Worm (Caenorhabditis elegans) whole organism, young adult: Measurements from ENCODE around the gene tir-1.

Source experiments
- B0336.3 ChIP-seq: fragments of 200-800 bp; sonication (Bioruptor generic); IDR thresholded peaks from 2 replicates; pipeline ENCODE4 v1.3.6; 2022; ENCODE audit warnings: missing genetic modification characterization, missing compliant biosample characterization
- F22D6.2 ChIP-seq: sonication (generic microtip); optimal IDR thresholded peaks from 2 replicates; lab custom pipeline; 2016; ENCODE audit warnings: mild to moderate bottlenecking, missing genetic modification characterization, missing compliant biosample characterization
- F52B5.7 ChIP-seq: sonication (generic microtip); optimal IDR thresholded peaks from 2 replicates; lab custom pipeline; 2016; ENCODE audit warnings: mild to moderate bottlenecking, missing genetic modification characterization, missing compliant biosample characterization
- K12H6.12 ChIP-seq: fragments of 200-800 bp; sonication (Bioruptor generic); optimal IDR thresholded peaks from 2 replicates; lab custom pipeline; 2018; ENCODE audit warnings: mild to moderate bottlenecking, missing genetic modification characterization, missing compliant biosample characterization
- Y53F4B.3 ChIP-seq: fragments of 200-800 bp; sonication (Bioruptor generic); IDR thresholded peaks from 2 replicates; pipeline ENCODE4 v1.3.6; 2022; ENCODE audit warnings: missing genetic modification reagents, missing genetic modification characterization, missing compliant biosample characterization
- Y53G8AR.9 ChIP-seq: fragments of 200-800 bp; sonication (Bioruptor generic); conservative IDR thresholded peaks from 2 replicates; pipeline ENCODE4 v1.3.6; 2022; ENCODE audit warnings: missing genetic modification reagents, missing genetic modification characterization, missing compliant biosample characterization
- Y56A3A.18 ChIP-seq: fragments of 200-800 bp; sonication (Bioruptor generic); IDR thresholded peaks from 2 replicates; pipeline ENCODE4 v1.3.6; 2022; ENCODE audit warnings: missing genetic modification reagents, missing genetic modification characterization, missing compliant biosample characterization
- ama-1 ChIP-seq, 3 experiments: fragments of 150-350 bp in 1 of 3; sonication (generic microtip) in 2 of 3; optimal IDR thresholded peaks; 2 replicates each; lab custom pipeline; 2014 to 2018; ENCODE audit warnings: missing biosample characterization in 2 of 3, missing genetic modification characterization in 2 of 3, missing genetic modification reagents in 2 of 3
- atf-7 ChIP-seq: sonication (generic microtip); optimal IDR thresholded peaks from 2 replicates; lab custom pipeline; 2017; ENCODE audit warnings: mild to moderate bottlenecking, missing genetic modification characterization, missing compliant biosample characterization
- athp-1 ChIP-seq: sonication (generic microtip); optimal IDR thresholded peaks from 2 replicates; lab custom pipeline; 2017; ENCODE audit warnings: mild to moderate bottlenecking, missing genetic modification characterization, missing compliant biosample characterization
- attf-5 ChIP-seq: fragments of 200-800 bp; sonication (Bioruptor generic); optimal IDR thresholded peaks from 2 replicates; lab custom pipeline; 2018; ENCODE audit warnings: mild to moderate bottlenecking, missing genetic modification characterization, missing compliant biosample characterization
- cebp-1 ChIP-seq, 2 experiments: fragments of 200-800 bp in 1 of 2; sonication (Bioruptor generic) in 1 of 2; sonication (generic microtip) in 1 of 2; IDR thresholded peaks in 1 of 2; optimal IDR thresholded peaks in 1 of 2; 2 replicates each; pipeline versions ENCODE4 v1.3.6 to Lab custom; 2017 to 2022; ENCODE audit warnings: missing compliant biosample characterization in 2 of 2, missing genetic modification characterization in 2 of 2, mild to moderate bottlenecking in 1 of 2, missing genetic modification reagents in 1 of 2, moderate library complexity in 1 of 2
- ceh-100 ChIP-seq: fragments of 200-800 bp; sonication (Bioruptor generic); IDR thresholded peaks from 2 replicates; pipeline ENCODE4 v1.3.6; 2022; ENCODE audit warnings: missing genetic modification reagents, missing genetic modification characterization, missing compliant biosample characterization
- ceh-79 ChIP-seq: sonication (generic microtip); optimal IDR thresholded peaks from 2 replicates; lab custom pipeline; 2017; ENCODE audit warnings: mild to moderate bottlenecking, missing genetic modification characterization, missing compliant biosample characterization
- ceh-91 ChIP-seq: fragments of 200-800 bp; sonication (Bioruptor generic); IDR thresholded peaks from 2 replicates; pipeline ENCODE4 v1.3.6; 2022; ENCODE audit warnings: missing genetic modification reagents, missing genetic modification characterization, missing compliant biosample characterization
- die-1 ChIP-seq: sonication (generic microtip); optimal IDR thresholded peaks from 2 replicates; lab custom pipeline; 2016; ENCODE audit warnings: missing genotype, mild to moderate bottlenecking, missing genetic modification characterization, missing compliant biosample characterization
- dpff-1 ChIP-seq: sonication (generic microtip); optimal IDR thresholded peaks from 2 replicates; lab custom pipeline; 2017; ENCODE audit warnings: mild to moderate bottlenecking, missing genetic modification characterization, missing compliant biosample characterization
- egl-18 ChIP-seq: fragments of 200-800 bp; sonication (Bioruptor generic); IDR thresholded peaks from 2 replicates; pipeline ENCODE4 v1.3.6; 2022; ENCODE audit warnings: missing genetic modification reagents, missing genetic modification characterization, missing compliant biosample characterization
- ekl-4 ChIP-seq: fragments of 200-800 bp; sonication (Bioruptor generic); IDR thresholded peaks from 2 replicates; pipeline ENCODE4 v1.3.6; 2022; ENCODE audit warnings: missing genetic modification reagents, missing genetic modification characterization, missing compliant biosample characterization
- him-1 ChIP-seq: sonication (generic microtip); optimal IDR thresholded peaks from 2 replicates; lab custom pipeline; 2016; ENCODE audit warnings: missing genotype, missing genetic modification reagents, missing genetic modification characterization, missing compliant biosample characterization
- hlh-26 ChIP-seq: fragments of 200-800 bp; sonication (Bioruptor generic); conservative IDR thresholded peaks from 2 replicates; pipeline ENCODE4 v1.3.6; 2022; ENCODE audit warnings: missing genetic modification reagents, missing genetic modification characterization, missing compliant biosample characterization
- let-607 ChIP-seq, 2 experiments: fragments of 200-800 bp in 1 of 2; sonication (Bioruptor generic) in 1 of 2; sonication (generic microtip) in 1 of 2; optimal IDR thresholded peaks; 2 replicates each; lab custom pipeline; 2016 to 2018; ENCODE audit warnings: mild to moderate bottlenecking in 2 of 2, missing compliant biosample characterization in 2 of 2, missing genetic modification characterization in 2 of 2, moderate library complexity in 2 of 2, missing genotype in 1 of 2
- lin-40 ChIP-seq: sonication (generic microtip); optimal IDR thresholded peaks from 2 replicates; lab custom pipeline; 2016; ENCODE audit warnings: missing genetic modification characterization, mild to moderate bottlenecking, missing compliant biosample characterization, missing genotype, missing genetic modification reagents
- madf-3 ChIP-seq: fragments of 200-800 bp; sonication (Bioruptor generic); IDR thresholded peaks from 2 replicates; pipeline ENCODE4 v1.3.6; 2022; ENCODE audit warnings: missing genetic modification reagents, missing genetic modification characterization, missing compliant biosample characterization
- mcd-1 ChIP-seq: fragments of 200-800 bp; sonication (Bioruptor generic); IDR thresholded peaks from 2 replicates; pipeline ENCODE4 v1.3.6; 2022; ENCODE audit warnings: missing genetic modification reagents, missing genetic modification characterization, missing compliant biosample characterization
- nfyb-1 ChIP-seq: fragments of 200-800 bp; sonication (Bioruptor generic); IDR thresholded peaks from 2 replicates; pipeline ENCODE4 v1.3.6; 2022; ENCODE audit warnings: missing genetic modification reagents, missing genetic modification characterization, missing compliant biosample characterization
- nhr-120 ChIP-seq: fragments of 200-800 bp; sonication (Bioruptor generic); IDR thresholded peaks from 2 replicates; pipeline ENCODE4 v1.3.6; 2022; ENCODE audit warnings: missing genetic modification characterization, missing compliant biosample characterization
- repo-1 ChIP-seq: sonication (generic microtip); optimal IDR thresholded peaks from 2 replicates; lab custom pipeline; 2017; ENCODE audit warnings: mild to moderate bottlenecking, missing genetic modification characterization, missing compliant biosample characterization
- snpc-4 ChIP-seq, 5 experiments: fragments of 150-350 bp in 1 of 5; sonication (generic microtip) in 4 of 5; optimal IDR thresholded peaks; 2 replicates each; lab custom pipeline; 2014 to 2018; ENCODE audit warnings: missing genetic modification characterization in 5 of 5, missing biosample characterization in 3 of 5, antibody characterized with exemption in 2 of 5, mild to moderate bottlenecking in 2 of 5, missing compliant biosample characterization in 2 of 5, missing genotype in 2 of 5, moderate library complexity in 2 of 5, missing genetic modification reagents in 1 of 5
- tlf-1 ChIP-seq: fragments of 200-800 bp; sonication (Bioruptor generic); optimal IDR thresholded peaks from 2 replicates; lab custom pipeline; 2018; ENCODE audit warnings: mild to moderate bottlenecking, missing genetic modification characterization, missing compliant biosample characterization
- unc-62 ChIP-seq: fragments of 150-350 bp; optimal IDR thresholded peaks from 2 replicates; lab custom pipeline; 2014; ENCODE audit warnings: missing biosample characterization, missing genetic modification reagents, missing genetic modification characterization
- ztf-25 ChIP-seq: fragments of 200-800 bp; sonication (Bioruptor generic); IDR thresholded peaks from 2 replicates; pipeline ENCODE4 v1.3.6; 2022; ENCODE audit warnings: missing genetic modification reagents, missing genetic modification characterization, missing compliant biosample characterization
- ztf-26 ChIP-seq: sonication (generic microtip); optimal IDR thresholded peaks from 2 replicates; lab custom pipeline; 2017; ENCODE audit warnings: missing genetic modification characterization, missing compliant biosample characterization

tir-1 gene

DNA sequence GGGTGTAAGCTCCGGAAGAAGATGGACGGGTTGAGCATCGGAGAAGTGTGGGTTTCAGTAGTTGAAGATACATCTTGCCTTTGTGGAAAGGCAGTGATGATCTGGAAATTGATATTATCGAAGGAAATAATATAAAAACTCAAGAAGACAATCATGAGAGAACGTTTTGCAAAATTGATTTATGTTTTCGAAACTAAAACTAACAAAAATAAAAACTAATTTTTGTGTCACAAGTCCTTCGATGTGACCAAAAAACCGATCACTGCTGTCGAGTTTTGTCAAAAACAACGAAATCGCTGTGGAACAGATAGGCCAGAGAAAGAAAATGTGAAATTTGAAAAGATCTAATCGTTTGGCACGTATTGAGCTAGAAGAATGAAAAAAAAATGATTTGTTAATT lies 6.1 kb upstream of the tir-1 start, which contains the start of gene mmcm-1:
Gene mmcm-1, minus strand, starts transcription at position 101 of the 400 bp plus-strand sequence.
- TF ChIP-seq ztf-25 (GFP tag; lab: Robert Waterston, UW), result no peak
- TF ChIP-seq, all 124 proteins: peak for 0

- TF ChIP-seq snpc-4 (GFP tag; optimal IDR thresholded peaks at IDR 0.05; lab: Kevin White, UChicago) (peak; percentile 11), snpc-4 (tag; optimal IDR thresholded peaks at IDR 0.05; lab: Kevin White, UChicago) (peak in 2 of 4 experiments; percentile 68 to 71), attf-5 (GFP tag; lab: Kevin White, UChicago) (no peak)
Observed at ce11 chrIII:3906481-3906880, 5.0 kb upstream of the tir-1 start.

ce11 chrIII:3902588-3903325 lies 1.3 kb upstream of the tir-1 start:
- peak; percentile 53; the same call in 1 of the 2 replicates for TF ChIP-seq ekl-4 (GFP tag; lab: Robert Waterston, UW)
- TF ChIP-seq tlf-1 (GFP tag; lab: Kevin White, UChicago), result peak; percentile 43
- TF ChIP-seq hlh-26 (GFP tag; lab: Robert Waterston, UW), result no peak
- no peak for TF ChIP-seq K12H6.12 (tag; lab: Kevin White, UChicago)
- TF ChIP-seq ztf-26 (tag; lab: Kevin White, UChicago), result peak; percentile 34
- TF ChIP-seq die-1, result no peak
- 0 out of 2 replicates have a peak, but pooled peaks have one; percentile 9 for TF ChIP-seq Y53F4B.3 (GFP tag; lab: Robert Waterston, UW)
- peak; percentile 68 for TF ChIP-seq nfyb-1
- TF ChIP-seq attf-5 (GFP tag; lab: Kevin White, UChicago), result peak; percentile 0
- TF ChIP-seq let-607 (tag; optimal IDR thresholded peaks at IDR 0.05; lab: Kevin White, UChicago), result no peak
- TF ChIP-seq cebp-1 (GFP tag; IDR thresholded peaks at IDR 0.05; lab: Robert Waterston, UW), result no peak
- peak; percentile 51 for TF ChIP-seq cebp-1 (tag; optimal IDR thresholded peaks at IDR 0.05; lab: Kevin White, UChicago)
- TF ChIP-seq dpff-1 (tag; lab: Kevin White, UChicago), result no peak
- TF ChIP-seq F52B5.7 (tag; lab: Kevin White, UChicago), result peak; percentile 57
- peak; percentile 6 for TF ChIP-seq atf-7 (tag; lab: Kevin White, UChicago)
- TF ChIP-seq ceh-79 (tag; lab: Kevin White, UChicago), result peak; percentile 15
- 0 out of 2 replicates have a peak, but pooled peaks have one; percentile 25 for TF ChIP-seq Y53G8AR.9 (GFP tag; lab: Robert Waterston, UW)
- TF ChIP-seq ceh-100 (GFP tag; lab: Robert Waterston, UW), result no peak
- no peak for TF ChIP-seq unc-62 (GFP tag; lab: Kevin White, UChicago)
- TF ChIP-seq him-1 (tag; lab: Kevin White, UChicago), result peak; percentile 57
- TF ChIP-seq athp-1, result peak; percentile 72
- TF ChIP-seq ama-1 (optimal IDR thresholded peaks at IDR 0.05; lab: Kevin White, UChicago), result peak; percentile 80
- TF ChIP-seq ama-1 (GFP tag; optimal IDR thresholded peaks at IDR 0.05; lab: Kevin White, UChicago), result no peak
- no peak for TF ChIP-seq egl-18 (GFP tag; lab: Robert Waterston, UW)
- TF ChIP-seq Y56A3A.18 (GFP tag; lab: Robert Waterston, UW), result peak; percentile 32; the same call in 1 of the 2 replicates
- peak; percentile 35 for TF ChIP-seq lin-40
- TF ChIP-seq ceh-91 (GFP tag; lab: Robert Waterston, UW), result no peak
- no peak for TF ChIP-seq F22D6.2
- 0 out of 2 replicates have a peak, but pooled peaks have one; percentile 2 for TF ChIP-seq madf-3 (GFP tag; lab: Robert Waterston, UW)
- TF ChIP-seq mcd-1 (GFP tag; lab: Robert Waterston, UW), result 0 out of 2 replicates have a peak, but pooled peaks have one; percentile 4
- TF ChIP-seq repo-1 (tag; lab: Kevin White, UChicago), result peak; percentile 87
- TF ChIP-seq nhr-120, result no peak
- peak; percentile 60; the same call in 1 of the 2 replicates for TF ChIP-seq B0336.3 (GFP tag; lab: Robert Waterston, UW)
- TF ChIP-seq, all 124 proteins: peak for 20
